Worm (Caenorhabditis elegans): ENCODE measurements around the gene Y102E9.3.

The Y102E9.3 gene

DNA sequence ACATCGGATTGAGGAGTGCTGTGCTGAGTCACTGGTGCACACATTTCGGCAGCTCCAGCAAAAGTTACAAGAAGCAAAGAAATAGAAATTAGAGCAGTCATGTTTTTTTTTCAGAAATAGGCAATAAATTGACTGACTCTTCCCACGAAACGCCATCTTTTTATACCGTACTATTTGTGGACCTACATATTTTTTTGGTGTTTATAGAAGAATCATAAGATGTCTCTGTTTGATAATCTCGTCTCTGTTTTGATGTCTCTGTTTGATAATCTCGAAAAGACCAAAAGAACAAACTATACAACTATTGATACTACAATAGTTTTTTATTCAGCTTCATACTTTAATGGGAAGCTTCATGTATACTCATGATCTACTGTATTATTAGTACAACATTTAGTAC lies at the start of gene Y102E9.3:
TSS of gene Y102E9.3 (minus strand) at position 101 of the 400 bp plus-strand sequence.
- TF ChIP-seq zfh-2 (GFP tag; conservative IDR thresholded peaks at IDR 0.05), result no peak
- TF ChIP-seq madf-3 (GFP tag; IDR thresholded peaks at IDR 0.05), result no peak
- no peak for TF ChIP-seq Y56A3A.18 (GFP tag; IDR thresholded peaks at IDR 0.05)
- no peak for TF ChIP-seq Y53G8AR.9 (GFP tag; conservative IDR thresholded peaks at IDR 0.05)
- no peak for TF ChIP-seq nhr-27 (tag; optimal IDR thresholded peaks at IDR 0.05)
- TF ChIP-seq Y67H2A.10 (GFP tag; conservative IDR thresholded peaks at IDR 0.05), result no peak
- TF ChIP-seq sdz-38 (tag; optimal IDR thresholded peaks at IDR 0.05), result no peak
- no peak for TF ChIP-seq snpc-1.3 (tag; optimal IDR thresholded peaks at IDR 0.05; ENCODE audit: insufficient read depth)
- no peak for TF ChIP-seq nfya-1 (tag; optimal IDR thresholded peaks at IDR 0.05; ENCODE audit: borderline replicate concordance, insufficient read depth)
- TF ChIP-seq ceh-27 (GFP tag; optimal IDR thresholded peaks at IDR 0.05), result no peak
- TF ChIP-seq ama-1 (optimal IDR thresholded peaks at IDR 0.05), result no peak
- no peak for TF ChIP-seq ama-1 (GFP tag; optimal IDR thresholded peaks at IDR 0.05)
- TF ChIP-seq F57A8.1 (GFP tag; optimal IDR thresholded peaks at IDR 0.05), result no peak
- no peak for TF ChIP-seq ceh-100 (GFP tag; IDR thresholded peaks at IDR 0.05)
- TF ChIP-seq F10E7.11 (tag; optimal IDR thresholded peaks at IDR 0.05), result no peak
- no peak for TF ChIP-seq B0336.3 (GFP tag; IDR thresholded peaks at IDR 0.05)
- TF ChIP-seq lin-54 (GFP tag; optimal IDR thresholded peaks at IDR 0.05), result no peak
- TF ChIP-seq mel-28 (tag; optimal IDR thresholded peaks at IDR 0.05; ENCODE audit: borderline replicate concordance), result no peak

DNA sequence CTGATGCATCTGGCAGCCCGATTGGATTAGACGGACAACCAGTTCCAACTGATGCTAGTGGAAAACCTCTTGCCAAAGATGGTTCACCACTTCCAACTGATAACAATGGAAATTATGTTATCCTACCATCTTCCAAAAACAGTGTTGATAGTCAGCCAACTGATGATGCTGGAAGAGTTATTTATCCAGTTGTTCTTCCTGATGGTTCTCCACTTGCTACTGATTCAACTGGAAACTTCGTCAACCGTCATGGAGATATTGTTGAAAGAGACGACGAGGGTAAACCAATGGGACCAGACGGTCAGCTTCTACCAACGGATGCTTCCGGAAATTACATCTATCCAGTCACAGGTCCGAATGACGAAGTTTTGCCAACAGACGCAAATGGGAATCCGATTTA lies 22.4 kb upstream of the Y102E9.3 start:
- TF ChIP-seq C06A6.2 (GFP tag; conservative IDR thresholded peaks at IDR 0.05) (no peak), madf-6 (GFP tag; IDR thresholded peaks at IDR 0.05) (no peak), F39B2.1 (GFP tag; IDR thresholded peaks at IDR 0.05) (no peak), nhr-179 (tag; optimal IDR thresholded peaks at IDR 0.05) (no peak), ztf-28 (GFP tag; IDR thresholded peaks at IDR 0.05) (no peak), hmg-20 (GFP tag; IDR thresholded peaks at IDR 0.05) (no peak), rec-8 (tag; optimal IDR thresholded peaks at IDR 0.05) (no peak), tlf-1 (GFP tag; optimal IDR thresholded peaks at IDR 0.05) (no peak), cebp-1 (GFP tag; IDR thresholded peaks at IDR 0.05) (no peak), cebp-1 (tag; optimal IDR thresholded peaks at IDR 0.05) (no peak)

DNA sequence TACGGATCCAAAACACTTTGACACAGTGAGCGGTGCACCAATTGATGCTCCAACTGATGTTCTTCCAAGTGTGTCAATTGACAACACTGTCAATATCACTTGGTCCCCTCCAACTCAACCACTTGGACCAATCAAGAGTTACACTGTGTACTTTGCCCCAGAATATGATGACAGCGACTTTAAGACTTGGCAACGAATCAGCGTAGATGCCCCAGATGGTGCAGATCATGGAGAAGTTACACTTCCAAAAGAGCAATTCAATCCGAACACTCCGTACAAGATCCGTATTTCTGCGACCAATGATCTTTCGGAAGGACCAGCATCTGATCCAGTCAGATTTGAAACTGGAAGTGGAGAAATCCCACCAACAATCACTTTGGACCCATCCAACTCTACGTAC lies 18.3 kb upstream of the Y102E9.3 start:
- TF ChIP-seq F37B4.10 (GFP tag; IDR thresholded peaks at IDR 0.05) (no peak), Y56A3A.18 (GFP tag; IDR thresholded peaks at IDR 0.05) (no peak), egrh-3 (GFP tag; IDR thresholded peaks at IDR 0.05) (no peak), nhr-27 (tag; optimal IDR thresholded peaks at IDR 0.05) (no peak), B0019.2 (GFP tag; conservative IDR thresholded peaks at IDR 0.05) (no peak), ceh-100 (GFP tag; IDR thresholded peaks at IDR 0.05) (no peak), aptf-2 (GFP tag; conservative IDR thresholded peaks at IDR 0.05) (no peak), madf-6 (GFP tag; IDR thresholded peaks at IDR 0.05) (no peak), rpc-1 (optimal IDR thresholded peaks at IDR 0.05) (no peak), rpc-1 (tag; optimal IDR thresholded peaks at IDR 0.05) (no peak), ama-1 (optimal IDR thresholded peaks at IDR 0.05) (no peak), ama-1 (GFP tag; optimal IDR thresholded peaks at IDR 0.05) (no peak), pha-4 (tag; optimal IDR thresholded peaks at IDR 0.05) (no peak), hlh-12 (tag; optimal IDR thresholded peaks at IDR 0.05) (no peak), rcor-1 (GFP tag; IDR thresholded peaks at IDR 0.05) (no peak), sdz-38 (tag; optimal IDR thresholded peaks at IDR 0.05) (no peak), ztf-18 (tag; optimal IDR thresholded peaks at IDR 0.05) (no peak), him-1 (tag; optimal IDR thresholded peaks at IDR 0.05) (no peak), ceh-79 (tag; optimal IDR thresholded peaks at IDR 0.05) (no peak)
